Fruit fly (Drosophila melanogaster): Measurements from ENCODE around the gene CG42558.

DNA sequence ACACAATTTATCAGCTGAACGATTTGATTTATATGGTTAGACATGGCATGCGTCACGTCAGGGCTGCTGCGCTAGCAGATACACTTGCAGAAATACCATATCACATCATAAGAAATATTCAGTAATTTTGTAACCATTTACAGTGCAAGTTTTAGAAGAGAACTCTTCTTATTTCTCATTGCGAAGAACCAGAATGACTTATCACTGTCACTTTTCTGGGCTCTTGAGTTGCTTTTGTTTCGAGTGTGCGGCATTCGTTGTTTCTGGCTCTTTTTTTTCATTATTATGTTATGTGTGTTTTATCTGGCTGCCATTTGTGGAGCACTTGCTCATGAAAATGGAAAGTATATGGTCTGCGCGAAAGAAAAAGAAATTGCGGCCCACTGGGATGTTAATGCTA lies 48.9 kb downstream of the CG42558 start:
- TF ChIP-seq Clk (GFP tag; optimal IDR thresholded peaks at IDR 0.05) = no peak
- TF ChIP-seq CG14711 (tag; optimal IDR thresholded peaks at IDR 0.05) = no peak
- no peak for TF ChIP-seq Crg-1 (GFP tag; optimal IDR thresholded peaks at IDR 0.05)
- no peak for TF ChIP-seq CG5204 (GFP tag; optimal IDR thresholded peaks at IDR 0.05)
- no peak for TF ChIP-seq kay (GFP tag; ENCODE audit: borderline replicate concordance)
- no peak for TF ChIP-seq pad (GFP tag; optimal IDR thresholded peaks at IDR 0.05)
- TF ChIP-seq CG12768 (GFP tag; optimal IDR thresholded peaks at IDR 0.05) = no peak
- TF ChIP-seq toe (GFP tag; optimal IDR thresholded peaks at IDR 0.05) = no peak

Data from whole organism, adult.